Worm (Caenorhabditis elegans) whole organism, L3 larva: Measurements from ENCODE around the gene str-188.

Source experiments
- R02D3.7 ChIP-seq: fragments of 150-350 bp; optimal IDR thresholded peaks from 2 replicates; lab custom pipeline; 2014; ENCODE audit warnings: missing biosample characterization, missing genetic modification characterization
- aly-2 ChIP-seq: fragments of 150-350 bp; optimal IDR thresholded peaks from 2 replicates; lab custom pipeline; 2014; ENCODE audit warnings: missing biosample characterization, missing genetic modification characterization
- ama-1 ChIP-seq: fragments of 150-350 bp; optimal IDR thresholded peaks from 2 replicates; lab custom pipeline; 2018
- ceh-16 ChIP-seq: sonication (generic microtip); optimal IDR thresholded peaks from 2 replicates; lab custom pipeline; 2017; ENCODE audit warnings: missing biosample characterization, missing genetic modification characterization
- ceh-28 ChIP-seq: fragments of 150-350 bp; optimal IDR thresholded peaks from 2 replicates; lab custom pipeline; 2014; ENCODE audit warnings: missing biosample characterization, missing genetic modification reagents, missing genetic modification characterization
- ceh-82 ChIP-seq: fragments of 150-350 bp; optimal IDR thresholded peaks from 2 replicates; lab custom pipeline; 2014; ENCODE audit warnings: missing biosample characterization, missing genetic modification characterization
- ceh-9 ChIP-seq: sonication (generic microtip); optimal IDR thresholded peaks from 2 replicates; lab custom pipeline; 2018; ENCODE audit warnings: missing biosample characterization, missing genetic modification characterization
- daf-12 ChIP-seq: fragments of 150-350 bp; optimal IDR thresholded peaks from 2 replicates; lab custom pipeline; 2014; ENCODE audit warnings: missing biosample characterization, missing genetic modification reagents, missing genetic modification characterization
- egl-27 ChIP-seq: sonication (generic microtip); optimal IDR thresholded peaks from 4 replicates; lab custom pipeline; 2017; ENCODE audit warnings: missing biosample characterization, missing genetic modification reagents, missing genetic modification characterization
- egl-5 ChIP-seq: fragments of 150-350 bp; optimal IDR thresholded peaks from 2 replicates; lab custom pipeline; 2017; ENCODE audit warnings: missing biosample characterization, missing genetic modification reagents, missing genetic modification characterization, inconsistent platforms
- elt-1 ChIP-seq: fragments of 150-350 bp; optimal IDR thresholded peaks from 2 replicates; lab custom pipeline; 2014; ENCODE audit warnings: missing biosample characterization, missing genetic modification characterization
- elt-2 ChIP-seq: sonication (generic microtip); optimal IDR thresholded peaks from 2 replicates; lab custom pipeline; 2016; ENCODE audit warnings: missing genetic modification reagents, mild to moderate bottlenecking, missing genetic modification characterization, missing compliant biosample characterization
- elt-3 ChIP-seq, 3 experiments: fragments of 150-350 bp in 1 of 3; sonication (generic microtip) in 2 of 3; optimal IDR thresholded peaks; 2 replicates in 2 of 3; 4 replicates in 1 of 3; lab custom pipeline; 2014 to 2017; ENCODE audit warnings: missing biosample characterization in 3 of 3, missing genetic modification characterization in 3 of 3
- eor-1 ChIP-seq, 2 experiments: fragments of 150-350 bp; optimal IDR thresholded peaks; 2 replicates each; lab custom pipeline; 2014 to 2018; ENCODE audit warnings: missing biosample characterization in 2 of 2, missing genetic modification characterization in 2 of 2
- fkh-10 ChIP-seq: sonication (generic microtip); optimal IDR thresholded peaks from 2 replicates; lab custom pipeline; 2017; ENCODE audit warnings: missing biosample characterization, missing genetic modification reagents, missing genetic modification characterization
- fkh-2 ChIP-seq: fragments of 150-350 bp; optimal IDR thresholded peaks from 2 replicates; lab custom pipeline; 2014; ENCODE audit warnings: missing biosample characterization, missing genetic modification reagents, missing genetic modification characterization
- hmg-11 ChIP-seq: sonication (generic microtip); optimal IDR thresholded peaks from 2 replicates; lab custom pipeline; 2016; ENCODE audit warnings: missing genetic modification characterization, missing compliant biosample characterization
- jun-1 ChIP-seq: fragments of 150-350 bp; optimal IDR thresholded peaks from 2 replicates; lab custom pipeline; 2014; ENCODE audit warnings: missing biosample characterization, missing genetic modification reagents, missing genetic modification characterization
- lin-15B ChIP-seq: fragments of 150-350 bp; optimal IDR thresholded peaks from 2 replicates; lab custom pipeline; 2014; ENCODE audit warnings: missing biosample characterization, missing genetic modification characterization
- lin-39 ChIP-seq: fragments of 150-350 bp; optimal IDR thresholded peaks from 2 replicates; lab custom pipeline; 2018; ENCODE audit warnings: missing biosample characterization, missing genetic modification reagents, missing genetic modification characterization
- mdl-1 ChIP-seq: fragments of 150-350 bp; optimal IDR thresholded peaks from 2 replicates; lab custom pipeline; 2014; ENCODE audit warnings: missing biosample characterization, missing genetic modification characterization
- nfya-1 ChIP-seq: sonication (generic microtip); optimal IDR thresholded peaks from 2 replicates; lab custom pipeline; 2017; ENCODE audit warnings: missing genetic modification characterization, mild to moderate bottlenecking, missing compliant biosample characterization, antibody characterized with exemption, moderate library complexity; ENCODE audit not compliant: insufficient read depth
- nhr-12 ChIP-seq: fragments of 150-350 bp; optimal IDR thresholded peaks from 2 replicates; lab custom pipeline; 2014; ENCODE audit warnings: missing biosample characterization, missing genetic modification characterization
- nhr-23 ChIP-seq: fragments of 150-350 bp; optimal IDR thresholded peaks from 2 replicates; lab custom pipeline; 2014; ENCODE audit warnings: missing biosample characterization, missing genetic modification reagents, missing genetic modification characterization
- nhr-237 ChIP-seq: fragments of 150-350 bp; optimal IDR thresholded peaks from 2 replicates; lab custom pipeline; 2014; ENCODE audit warnings: missing biosample characterization, missing genetic modification characterization
- nhr-25 ChIP-seq: sonication (generic microtip); optimal IDR thresholded peaks from 2 replicates; lab custom pipeline; 2017; ENCODE audit warnings: missing biosample characterization, missing genetic modification characterization
- nhr-28 ChIP-seq: fragments of 150-350 bp; optimal IDR thresholded peaks from 2 replicates; lab custom pipeline; 2014; ENCODE audit warnings: missing biosample characterization, missing genetic modification characterization
- nhr-43 ChIP-seq: sonication (generic microtip); optimal IDR thresholded peaks from 2 replicates; lab custom pipeline; 2016; ENCODE audit warnings: mild to moderate bottlenecking, missing genetic modification characterization, missing compliant biosample characterization; ENCODE audit not compliant: poor library complexity, severe bottlenecking
- nhr-67 ChIP-seq: fragments of 150-350 bp; optimal IDR thresholded peaks from 2 replicates; lab custom pipeline; 2014; ENCODE audit warnings: missing biosample characterization, missing genetic modification characterization
- nhr-76 ChIP-seq: fragments of 150-350 bp; sonication (generic microtip); optimal IDR thresholded peaks from 5 replicates; lab custom pipeline; 2014; ENCODE audit warnings: missing biosample characterization, missing genetic modification characterization
- nhr-77 ChIP-seq: fragments of 150-350 bp; optimal IDR thresholded peaks from 2 replicates; lab custom pipeline; 2014; ENCODE audit warnings: missing biosample characterization, missing genetic modification characterization
- pha-4 ChIP-seq: fragments of 150-350 bp; optimal IDR thresholded peaks from 2 replicates; lab custom pipeline; 2014; ENCODE audit warnings: missing biosample characterization, missing genetic modification reagents, missing genetic modification characterization
- sea-2 ChIP-seq: fragments of 150-350 bp; sonication (generic microtip); optimal IDR thresholded peaks from 4 replicates; lab custom pipeline; 2014; ENCODE audit warnings: missing biosample characterization, missing genetic modification reagents, missing genetic modification characterization
- skn-1 ChIP-seq: fragments of 150-350 bp; optimal IDR thresholded peaks from 2 replicates; lab custom pipeline; 2014; ENCODE audit warnings: missing biosample characterization, missing genetic modification characterization
- snpc-4 ChIP-seq: fragments of 150-350 bp; optimal IDR thresholded peaks from 2 replicates; lab custom pipeline; 2014; ENCODE audit warnings: missing biosample characterization, missing genetic modification characterization
- tbx-2 ChIP-seq: sonication (generic microtip); optimal IDR thresholded peaks from 2 replicates; lab custom pipeline; 2016; ENCODE audit warnings: mild to moderate bottlenecking, missing genetic modification characterization, missing compliant biosample characterization
- unc-39 ChIP-seq: sonication (generic microtip); optimal IDR thresholded peaks from 4 replicates; lab custom pipeline; 2017; ENCODE audit warnings: missing biosample characterization, missing genetic modification characterization
- unc-62 ChIP-seq: fragments of 150-350 bp; sonication (generic microtip); optimal IDR thresholded peaks from 4 replicates; lab custom pipeline; 2014; ENCODE audit warnings: missing biosample characterization, missing genetic modification reagents, missing genetic modification characterization
- zag-1 ChIP-seq: fragments of 150-350 bp; optimal IDR thresholded peaks from 2 replicates; lab custom pipeline; 2014; ENCODE audit warnings: missing biosample characterization, missing genetic modification characterization
- ztf-11 ChIP-seq: fragments of 150-350 bp; optimal IDR thresholded peaks from 2 replicates; lab custom pipeline; 2014; ENCODE audit warnings: missing biosample characterization, missing genetic modification characterization
- ztf-4 ChIP-seq: fragments of 150-350 bp; optimal IDR thresholded peaks from 2 replicates; lab custom pipeline; 2014; ENCODE audit warnings: missing biosample characterization, missing genetic modification characterization

str-188 gene

ce11 chrV:9680260-9680659, 36.2 kb upstream of the str-188 start:
- no peak for TF ChIP-seq snpc-4 (tag; lab: Kevin White, UChicago)
- no peak for TF ChIP-seq nhr-77

ce11 chrV:9685559-9685958, 30.9 kb upstream of the str-188 start, which contains the start of gene ZK287.4:
TSS of gene ZK287.4 (minus strand) at chrV:9685659.
- no peak for TF ChIP-seq sea-2 (GFP tag; lab: Kevin White, UChicago)
- TF ChIP-seq ceh-28 (tag; lab: Kevin White, UChicago), result no peak
- no peak for TF ChIP-seq snpc-4 (tag; lab: Kevin White, UChicago)
- no peak for TF ChIP-seq fkh-2 (tag; lab: Kevin White, UChicago)
- TF ChIP-seq ztf-4 (tag; lab: Kevin White, UChicago), result no peak
- no peak for TF ChIP-seq zag-1 (tag; lab: Kevin White, UChicago)
- TF ChIP-seq hmg-11, result no peak
- no peak for TF ChIP-seq daf-12 (tag; lab: Kevin White, UChicago)
- no peak for TF ChIP-seq egl-27 (tag; lab: Kevin White, UChicago)
- no peak for TF ChIP-seq ztf-11 (tag; lab: Kevin White, UChicago)
- no peak for TF ChIP-seq lin-15B (tag; lab: Kevin White, UChicago)
- no peak for TF ChIP-seq nhr-43
- no peak for TF ChIP-seq elt-3 (tag; optimal IDR thresholded peaks at IDR 0.05; lab: Kevin White, UChicago)
- TF ChIP-seq nhr-67 (tag; lab: Kevin White, UChicago), result no peak
- TF ChIP-seq skn-1 (tag; lab: Kevin White, UChicago), result no peak
- no peak for TF ChIP-seq nhr-28 (tag; lab: Kevin White, UChicago)
- TF ChIP-seq tbx-2 (tag; lab: Kevin White, UChicago), result no peak
- no peak for TF ChIP-seq nfya-1 (tag; lab: Kevin White, UChicago)
- no peak for TF ChIP-seq ceh-16 (tag; lab: Kevin White, UChicago)

ce11 chrV:9689364-9689763, 27.1 kb upstream of the str-188 start:
- TF ChIP-seq lin-39 (tag; lab: Kevin White, UChicago) (no peak), elt-2 (tag; lab: Kevin White, UChicago) (no peak), ama-1 (lab: Kevin White, UChicago) (peak; percentile 32), zag-1 (tag; lab: Kevin White, UChicago) (no peak), nhr-23 (no peak), nhr-76 (tag; lab: Kevin White, UChicago) (no peak), nhr-12 (tag; lab: Kevin White, UChicago) (no peak), snpc-4 (tag; lab: Kevin White, UChicago) (no peak), pha-4 (no peak)

ce11 chrV:9690099-9690572, 26.4 kb upstream of the str-188 start, which contains the start of gene rbx-1:
TSS of gene rbx-1 (minus strand) at chrV:9690522.
- TF ChIP-seq ama-1 (lab: Kevin White, UChicago) (no peak), nhr-76 (tag; lab: Kevin White, UChicago) (no peak), ceh-82 (tag; lab: Kevin White, UChicago) (no peak), unc-62 (GFP tag; lab: Kevin White, UChicago) (no peak), mdl-1 (no peak), tbx-2 (tag; lab: Kevin White, UChicago) (no peak), nhr-43 (no peak), sea-2 (GFP tag; lab: Kevin White, UChicago) (no peak), lin-15B (tag; lab: Kevin White, UChicago) (no peak), jun-1 (tag; lab: Kevin White, UChicago) (no peak), ztf-11 (tag; lab: Kevin White, UChicago) (no peak), egl-5 (tag; lab: Kevin White, UChicago) (no peak), nhr-28 (tag; lab: Kevin White, UChicago) (no peak)

- no peak for TF ChIP-seq mdl-1
- TF ChIP-seq R02D3.7 (tag; lab: Kevin White, UChicago), result no peak
- no peak for TF ChIP-seq aly-2 (tag; lab: Kevin White, UChicago)
- peak; percentile 57 for TF ChIP-seq pha-4
- no peak for TF ChIP-seq daf-12 (tag; lab: Kevin White, UChicago)
- no peak for TF ChIP-seq unc-39
- TF ChIP-seq nhr-76 (tag; lab: Kevin White, UChicago), result no peak
- no peak for TF ChIP-seq ceh-28 (tag; lab: Kevin White, UChicago)
- TF ChIP-seq nhr-77, result no peak
- TF ChIP-seq ceh-9, result no peak
- TF ChIP-seq nhr-23, result peak; percentile 41
- peak; percentile 11 for TF ChIP-seq elt-2 (tag; lab: Kevin White, UChicago)
- TF ChIP-seq sea-2 (GFP tag; lab: Kevin White, UChicago), result no peak
- no peak for TF ChIP-seq zag-1 (tag; lab: Kevin White, UChicago)
- TF ChIP-seq ceh-82 (tag; lab: Kevin White, UChicago), result no peak
- TF ChIP-seq elt-3 (tag; optimal IDR thresholded peaks at IDR 0.05; lab: Kevin White, UChicago), result no peak
- no peak for TF ChIP-seq lin-39 (tag; lab: Kevin White, UChicago)
- TF ChIP-seq lin-15B (tag; lab: Kevin White, UChicago), result peak; percentile 41
- TF ChIP-seq skn-1 (tag; lab: Kevin White, UChicago), result peak; percentile 22
- no peak for TF ChIP-seq fkh-10 (GFP tag; lab: Kevin White, UChicago)
- no peak for TF ChIP-seq fkh-2 (tag; lab: Kevin White, UChicago)
- peak; percentile 51 for TF ChIP-seq nhr-25 (tag; lab: Kevin White, UChicago)
- no peak for TF ChIP-seq nhr-237
- no peak for TF ChIP-seq elt-1 (tag; lab: Kevin White, UChicago)
- TF ChIP-seq nfya-1 (tag; lab: Kevin White, UChicago), result no peak
- TF ChIP-seq hmg-11, result peak; percentile 72
- TF ChIP-seq ama-1 (lab: Kevin White, UChicago), result no peak
- TF ChIP-seq eor-1 (tag; optimal IDR thresholded peaks at IDR 0.05; lab: Kevin White, UChicago), result no peak
- no peak for TF ChIP-seq egl-27 (tag; lab: Kevin White, UChicago)
Observed at ce11 chrV:9690728-9691127, 25.8 kb upstream of the str-188 start.
